Fruit fly (Drosophila melanogaster) whole organism, embryonic: ENCODE measurements around the gene Col4a1.

ENCODE experiments used
- Antp ChIP-seq: fragments of 200-800 bp; sonication (Bioruptor generic); optimal IDR thresholded peaks from 3 replicates; lab custom pipeline; 2016; ENCODE audit warnings: missing biosample characterization, missing genetic modification characterization
- CG10274 ChIP-seq: fragments of 200-800 bp; sonication (Bioruptor generic); optimal IDR thresholded peaks from 3 replicates; lab custom pipeline; 2017; ENCODE audit warnings: missing biosample characterization, mild to moderate bottlenecking, missing genetic modification characterization
- CG10431 ChIP-seq: fragments of 200-800 bp; sonication (Bioruptor generic); optimal IDR thresholded peaks from 3 replicates; lab custom pipeline; 2018; ENCODE audit warnings: missing biosample characterization, mild to moderate bottlenecking, missing genetic modification characterization
- CG10543 ChIP-seq: fragments of 200-800 bp; sonication (Bioruptor generic); optimal IDR thresholded peaks from 3 replicates; lab custom pipeline; 2017; ENCODE audit warnings: missing biosample characterization, mild to moderate bottlenecking, missing genetic modification characterization, moderate library complexity
- CG11398 ChIP-seq: fragments of 200-800 bp; sonication (Bioruptor generic); optimal IDR thresholded peaks from 2 replicates; lab custom pipeline; 2016; ENCODE audit warnings: missing biosample characterization, missing genetic modification characterization
- CG12104 ChIP-seq: fragments of 200-800 bp; sonication (Bioruptor generic); optimal IDR thresholded peaks from 3 replicates; lab custom pipeline; 2016; ENCODE audit warnings: missing biosample characterization, missing genetic modification characterization
- CG12219 ChIP-seq: fragments of 200-800 bp; sonication (Bioruptor generic); optimal IDR thresholded peaks from 3 replicates; lab custom pipeline; 2018; ENCODE audit warnings: missing biosample characterization, mild to moderate bottlenecking, missing genetic modification characterization
- CG15011 ChIP-seq: fragments of 200-800 bp; sonication (Bioruptor generic); optimal IDR thresholded peaks from 3 replicates; lab custom pipeline; 2018; ENCODE audit warnings: missing biosample characterization, mild to moderate bottlenecking, missing genetic modification characterization
- CG16863 ChIP-seq: fragments of 200-800 bp; sonication (Bioruptor generic); optimal IDR thresholded peaks from 3 replicates; lab custom pipeline; 2016; ENCODE audit warnings: missing biosample characterization, missing genetic modification characterization
- CG17385 ChIP-seq: fragments of 200-800 bp; sonication (Bioruptor generic); optimal IDR thresholded peaks from 3 replicates; lab custom pipeline; 2018; ENCODE audit warnings: missing biosample characterization, mild to moderate bottlenecking, missing genetic modification characterization
- CG18476 ChIP-seq: fragments of 200-800 bp; sonication (Bioruptor generic); optimal IDR thresholded peaks from 2 replicates; lab custom pipeline; 2016; ENCODE audit warnings: missing biosample characterization, mild to moderate bottlenecking, missing genetic modification characterization
- CG2120 ChIP-seq: fragments of 200-800 bp; sonication (Bioruptor generic); optimal IDR thresholded peaks from 3 replicates; lab custom pipeline; 2016; ENCODE audit warnings: missing biosample characterization, missing genetic modification characterization
- CG31388 ChIP-seq: fragments of 200-800 bp; sonication (Bioruptor generic); optimal IDR thresholded peaks from 2 replicates; lab custom pipeline; 2016; ENCODE audit warnings: missing biosample characterization, missing genetic modification characterization
- CG32532 ChIP-seq: fragments of 200-800 bp; sonication (Bioruptor generic); IDR thresholded peaks from 2 replicates; pipeline ENCODE4 v1.3.6; 2022; ENCODE audit warnings: missing biosample characterization, missing genetic modification characterization
- CG3281 ChIP-seq: fragments of 200-800 bp; sonication (Bioruptor generic); optimal IDR thresholded peaks from 3 replicates; lab custom pipeline; 2017; ENCODE audit warnings: missing biosample characterization, mild to moderate bottlenecking, missing genetic modification characterization
- CG4424 ChIP-seq: fragments of 200-800 bp; sonication (Bioruptor generic); optimal IDR thresholded peaks from 3 replicates; lab custom pipeline; 2016; ENCODE audit warnings: missing biosample characterization, missing genetic modification characterization
- CG5245 ChIP-seq: fragments of 200-800 bp; sonication (Bioruptor generic); optimal IDR thresholded peaks from 3 replicates; lab custom pipeline; 2016; ENCODE audit warnings: missing biosample characterization, missing genetic modification characterization
- CG9727 ChIP-seq: fragments of 200-800 bp; sonication (Bioruptor generic); optimal IDR thresholded peaks from 3 replicates; lab custom pipeline; 2017; ENCODE audit warnings: missing biosample characterization, mild to moderate bottlenecking, missing genetic modification characterization
- CG9797 ChIP-seq: fragments of 200-800 bp; sonication (Bioruptor generic); optimal IDR thresholded peaks from 3 replicates; lab custom pipeline; 2018; ENCODE audit warnings: missing biosample characterization, mild to moderate bottlenecking, missing genetic modification characterization
- CTCF ChIP-seq: fragments of 200-800 bp; sonication (Bioruptor generic); optimal IDR thresholded peaks from 2 replicates; lab custom pipeline; 2017; ENCODE audit warnings: missing biosample characterization, mild to moderate bottlenecking, missing genetic modification characterization, moderate library complexity
- D19A ChIP-seq: fragments of 200-800 bp; optimal IDR thresholded peaks from 3 replicates; lab custom pipeline; 2019; ENCODE audit warnings: missing biosample characterization, mild to moderate bottlenecking, missing genetic modification characterization, moderate library complexity
- D19B ChIP-seq: fragments of 200-800 bp; sonication (Bioruptor generic); optimal IDR thresholded peaks from 2 replicates; lab custom pipeline; 2017; ENCODE audit warnings: missing biosample characterization, mild to moderate bottlenecking, missing genetic modification characterization
- Dbx ChIP-seq: fragments of 200-800 bp; sonication (Bioruptor generic); IDR thresholded peaks from 3 replicates; pipeline ENCODE4 v1.3.6; 2022; ENCODE audit warnings: missing biosample characterization, missing genetic modification characterization
- Dek ChIP-seq: fragments of 200-800 bp; sonication (Bioruptor generic); optimal IDR thresholded peaks from 3 replicates; lab custom pipeline; 2019; ENCODE audit warnings: missing biosample characterization, mild to moderate bottlenecking, missing genetic modification characterization, moderate library complexity
- Elba2 ChIP-seq: fragments of 200-800 bp; sonication (Bioruptor generic); optimal IDR thresholded peaks from 3 replicates; lab custom pipeline; 2016; ENCODE audit warnings: missing biosample characterization, missing genetic modification characterization
- Fer1 ChIP-seq: fragments of 200-800 bp; sonication (Bioruptor generic); optimal IDR thresholded peaks from 2 replicates; lab custom pipeline; 2017; ENCODE audit warnings: missing biosample characterization, mild to moderate bottlenecking, missing genetic modification characterization
- Fer2 ChIP-seq: fragments of 200-800 bp; sonication (Bioruptor generic); optimal IDR thresholded peaks from 2 replicates; lab custom pipeline; 2018; ENCODE audit warnings: missing biosample characterization, mild to moderate bottlenecking, missing genetic modification characterization, moderate library complexity
- H2.0 ChIP-seq: fragments of 200-800 bp; sonication (Bioruptor generic); IDR thresholded peaks from 2 replicates; pipeline ENCODE4 v1.3.6; 2022; ENCODE audit warnings: missing biosample characterization, missing genetic modification characterization
- HLH3B ChIP-seq: fragments of 200-800 bp; sonication (Bioruptor generic); IDR thresholded peaks from 2 replicates; pipeline ENCODE4 v1.3.6; 2022; ENCODE audit warnings: missing biosample characterization, missing genetic modification characterization
- Hr51 ChIP-seq, 2 experiments: fragments of 200-800 bp; sonication (Bioruptor generic); optimal IDR thresholded peaks; 2 replicates in 1 of 2; 3 replicates in 1 of 2; lab custom pipeline; 2016 to 2018; ENCODE audit warnings: missing biosample characterization in 2 of 2, missing genetic modification characterization in 2 of 2, mild to moderate bottlenecking in 1 of 2, moderate library complexity in 1 of 2
- Myb ChIP-seq: fragments of 200-800 bp; sonication (Bioruptor generic); optimal IDR thresholded peaks from 2 replicates; lab custom pipeline; 2016; ENCODE audit warnings: missing biosample characterization, missing genetic modification characterization
- Nf-YA ChIP-seq: fragments of 200-800 bp; sonication (Bioruptor generic); IDR thresholded peaks from 2 replicates; pipeline ENCODE4 v1.3.6; 2022; ENCODE audit warnings: missing biosample characterization, missing genetic modification characterization
- Nf-YC ChIP-seq: fragments of 200-800 bp; optimal IDR thresholded peaks from 3 replicates; lab custom pipeline; 2019; ENCODE audit warnings: missing biosample characterization, mild to moderate bottlenecking, missing genetic modification characterization, moderate library complexity
- NfI ChIP-seq: fragments of 200-800 bp; sonication (Bioruptor generic); optimal IDR thresholded peaks from 3 replicates; lab custom pipeline; 2018; ENCODE audit warnings: missing biosample characterization, mild to moderate bottlenecking, missing genetic modification characterization, moderate library complexity
- PHDP ChIP-seq: fragments of 200-800 bp; sonication (Bioruptor generic); optimal IDR thresholded peaks from 3 replicates; lab custom pipeline; 2018; ENCODE audit warnings: missing biosample characterization, mild to moderate bottlenecking, missing genetic modification characterization, moderate library complexity
- Sox100B ChIP-seq: fragments of 200-800 bp; sonication (Bioruptor generic); optimal IDR thresholded peaks from 3 replicates; lab custom pipeline; 2018; ENCODE audit warnings: missing biosample characterization, mild to moderate bottlenecking, missing genetic modification characterization
- Tbp ChIP-seq: fragments of >200 bp; optimal IDR thresholded peaks from 2 replicates; lab custom pipeline; 2018; ENCODE audit warnings: missing biosample characterization, missing genetic modification characterization
- aop ChIP-seq: fragments of 200-800 bp; sonication (Bioruptor generic); IDR thresholded peaks from 2 replicates; pipeline ENCODE4 v1.3.6; 2022; ENCODE audit warnings: missing biosample characterization, missing genetic modification characterization
- br ChIP-seq: fragments of >200 bp; optimal IDR thresholded peaks from 2 replicates; lab custom pipeline; 2017
- corto ChIP-seq: fragments of 200-800 bp; sonication (Bioruptor generic); optimal IDR thresholded peaks from 2 replicates; lab custom pipeline; 2016; ENCODE audit warnings: missing biosample characterization, mild to moderate bottlenecking, missing genetic modification characterization, moderate library complexity
- dpn ChIP-seq, 2 experiments: fragments of 200-800 bp; sonication (Bioruptor generic); optimal IDR thresholded peaks; 3 replicates each; lab custom pipeline; 2016; ENCODE audit warnings: missing biosample characterization in 2 of 2, missing genetic modification characterization in 2 of 2
- ems ChIP-seq: fragments of 200-800 bp; sonication (Bioruptor generic); optimal IDR thresholded peaks from 3 replicates; lab custom pipeline; 2016; ENCODE audit warnings: missing biosample characterization, missing genetic modification characterization
- grau ChIP-seq: fragments of 200-800 bp; optimal IDR thresholded peaks from 3 replicates; lab custom pipeline; 2019; ENCODE audit warnings: missing biosample characterization, mild to moderate bottlenecking, missing genetic modification characterization, moderate library complexity
- kah ChIP-seq: fragments of 200-800 bp; sonication (Bioruptor generic); optimal IDR thresholded peaks from 2 replicates; lab custom pipeline; 2018; ENCODE audit warnings: missing biosample characterization, mild to moderate bottlenecking, missing genetic modification characterization
- nau ChIP-seq: fragments of 200-800 bp; sonication (Bioruptor generic); optimal IDR thresholded peaks from 3 replicates; lab custom pipeline; 2017; ENCODE audit warnings: missing biosample characterization, mild to moderate bottlenecking, missing genetic modification characterization, missing genetic modification reagents
- pzg ChIP-seq: fragments of 200-800 bp; sonication (Bioruptor generic); optimal IDR thresholded peaks from 3 replicates; lab custom pipeline; 2018; ENCODE audit warnings: missing biosample characterization, mild to moderate bottlenecking, missing genetic modification characterization, moderate library complexity
- repo ChIP-seq: fragments of 200-800 bp; sonication (Bioruptor generic); optimal IDR thresholded peaks from 2 replicates; lab custom pipeline; 2016; ENCODE audit warnings: missing biosample characterization, missing genetic modification characterization
- schlank ChIP-seq: fragments of 200-800 bp; sonication (Bioruptor generic); optimal IDR thresholded peaks from 2 replicates; lab custom pipeline; 2018; ENCODE audit warnings: missing biosample characterization, mild to moderate bottlenecking, missing genetic modification characterization
- sna ChIP-seq: fragments of 200-800 bp; sonication (Bioruptor generic); IDR thresholded peaks from 2 replicates; pipeline ENCODE4 v1.3.6; 2022; ENCODE audit warnings: missing biosample characterization, missing genetic modification characterization; ENCODE audit not compliant: partially characterized antibody
- toy ChIP-seq: fragments of 200-800 bp; sonication (Bioruptor generic); IDR thresholded peaks from 2 replicates; pipeline ENCODE4 v1.3.6; 2022; ENCODE audit warnings: missing biosample characterization, missing genetic modification characterization

Col4a1 gene

DNA sequence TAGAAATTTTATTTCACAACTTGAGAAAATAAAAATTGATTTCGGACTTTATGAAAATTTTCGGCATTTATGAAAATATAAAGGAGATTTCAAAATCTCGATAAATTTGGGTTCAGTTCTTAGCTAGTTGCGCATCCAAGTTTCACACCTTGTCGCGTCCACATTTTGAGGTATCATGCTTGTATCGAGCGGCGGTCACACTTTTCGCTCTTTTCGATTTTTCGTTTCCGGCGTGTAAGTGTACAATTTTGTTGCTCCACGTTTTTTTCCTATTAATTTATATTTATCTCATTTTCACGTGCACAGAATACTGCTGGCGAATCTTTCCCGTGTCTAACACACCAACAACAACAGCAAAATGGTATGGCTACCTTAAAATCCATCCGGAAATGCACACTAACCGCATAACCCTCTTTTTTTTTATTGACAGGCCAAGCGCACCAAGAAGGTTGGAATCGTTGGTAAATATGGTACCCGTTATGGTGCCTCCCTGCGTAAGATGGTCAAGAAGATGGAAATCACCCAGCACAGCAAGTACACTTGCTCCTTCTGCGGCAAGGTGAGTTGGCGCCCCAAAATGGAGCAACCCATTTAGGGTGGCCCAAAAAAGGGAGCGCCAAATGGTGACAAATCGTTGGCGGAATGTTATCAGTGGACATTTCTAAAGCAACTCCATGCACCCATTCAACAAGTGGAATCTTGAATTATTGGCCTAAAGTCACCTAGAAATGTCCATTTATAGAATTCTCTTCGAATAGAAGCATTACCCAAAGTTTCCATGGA is 41.6 kb downstream of the Col4a1 start, which contains the start of gene RpL37A (continued):
- TF ChIP-seq toy (0 out of 2 replicates have a peak, but pooled peaks have one; percentile 29), CG15011 (GFP tag; lab: Kevin White, UChicago) (peak; percentile 76), CTCF (GFP tag; lab: Kevin White, UChicago) (peak; percentile 70), CG11398 (GFP tag; lab: Kevin White, UChicago) (peak; percentile 78), Dbx (peak; percentile 86), kah (peak; percentile 76), H2.0 (GFP tag; lab: Robert Waterston, UW) (peak; percentile 58; the same call in 1 of the 2 replicates), PHDP (tag; lab: Kevin White, UChicago) (peak; percentile 57), Tbp (GFP tag; lab: Kevin White, UChicago) (no peak), dpn (GFP tag; optimal IDR thresholded peaks at IDR 0.05; lab: Kevin White, UChicago) (peak; percentile 72 to 90), HLH3B (GFP tag; lab: Robert Waterston, UW) (peak; percentile 58; the same call in 1 of the 2 replicates), CG9727 (GFP tag; lab: Kevin White, UChicago) (peak; percentile 91), corto (peak; percentile 7), CG31388 (GFP tag; lab: Kevin White, UChicago) (no peak), nau (peak; percentile 87), Sox100B (GFP tag; lab: Kevin White, UChicago) (peak; percentile 80), D19B (GFP tag; lab: Kevin White, UChicago) (peak; percentile 64), CG12104 (GFP tag; lab: Kevin White, UChicago) (peak; percentile 87), Elba2 (GFP tag; lab: Kevin White, UChicago) (no peak), Fer1 (peak; percentile 92), CG12219 (GFP tag; lab: Kevin White, UChicago) (peak; percentile 77), CG17385 (GFP tag; lab: Kevin White, UChicago) (peak; percentile 65), Antp (GFP tag; lab: Kevin White, UChicago) (peak; percentile 60), Hr51 (GFP tag; optimal IDR thresholded peaks at IDR 0.05; lab: Kevin White, UChicago) (peak; percentile 58 to 81), Fer2 (tag; lab: Kevin White, UChicago) (peak; percentile 41), CG2120 (GFP tag; lab: Kevin White, UChicago) (peak; percentile 53), aop (no peak), repo (peak; percentile 86), CG9797 (GFP tag; lab: Kevin White, UChicago) (peak; percentile 96), schlank (tag; lab: Kevin White, UChicago) (peak; percentile 82), ems (GFP tag; lab: Kevin White, UChicago) (peak; percentile 85), CG16863 (peak; percentile 62), sna (GFP tag; lab: Robert Waterston, UW) (no peak), Myb (GFP tag; lab: Kevin White, UChicago) (peak; percentile 81), grau (tag; lab: Kevin White, UChicago) (peak; percentile 73), CG32532 (peak; percentile 84), CG5245 (peak; percentile 73), pzg (GFP tag; lab: Kevin White, UChicago) (peak; percentile 94), CG4424 (GFP tag; lab: Kevin White, UChicago) (peak; percentile 76), Nf-YC (peak; percentile 70), CG18476 (GFP tag; lab: Kevin White, UChicago) (peak; percentile 63), CG3281 (GFP tag; lab: Kevin White, UChicago) (peak; percentile 89), NfI (peak; percentile 91), Dek (tag; lab: Kevin White, UChicago) (peak; percentile 58), Nf-YA (GFP tag; lab: Robert Waterston, UW) (peak; percentile 60), CG10274 (GFP tag; lab: Kevin White, UChicago) (peak; percentile 69), CG10543 (GFP tag; lab: Kevin White, UChicago) (peak; percentile 81), D19A (tag; lab: Kevin White, UChicago) (peak; percentile 38), CG10431 (GFP tag; lab: Kevin White, UChicago) (peak; percentile 85), br (lab: Kevin White, UChicago) (no peak)
